Worm (Caenorhabditis elegans) whole organism, late embryonic: ENCODE results near the gene klp-18.

Experiments
- ama-1 ChIP-seq: fragments of 150-350 bp; optimal IDR thresholded peaks from 2 replicates; lab custom pipeline; 2014
- ceh-2 ChIP-seq: sonication (generic microtip); optimal IDR thresholded peaks from 2 replicates; lab custom pipeline; 2016; ENCODE audit warnings: missing genotype, missing genetic modification characterization, missing compliant biosample characterization
- ceh-22 ChIP-seq: sonication (generic microtip); optimal IDR thresholded peaks from 2 replicates; lab custom pipeline; 2017; ENCODE audit warnings: missing biosample characterization, missing genetic modification characterization
- dmd-4 ChIP-seq: sonication (generic microtip); optimal IDR thresholded peaks from 2 replicates; lab custom pipeline; 2016; ENCODE audit warnings: borderline replicate concordance, missing genetic modification characterization, missing compliant biosample characterization
- lin-11 ChIP-seq: fragments of 200-800 bp; sonication (Bioruptor generic); optimal IDR thresholded peaks from 2 replicates; lab custom pipeline; 2018; ENCODE audit warnings: mild to moderate bottlenecking, missing genetic modification characterization, missing compliant biosample characterization
- nhr-11 ChIP-seq: fragments of 150-350 bp; optimal IDR thresholded peaks from 2 replicates; lab custom pipeline; 2014; ENCODE audit warnings: missing biosample characterization, missing genetic modification characterization
- npax-4 ChIP-seq: sonication (generic microtip); optimal IDR thresholded peaks from 2 replicates; lab custom pipeline; 2016; ENCODE audit warnings: missing genetic modification characterization, missing compliant biosample characterization
- pha-4 ChIP-seq: fragments of 150-350 bp; optimal IDR thresholded peaks from 2 replicates; lab custom pipeline; 2018; ENCODE audit warnings: missing biosample characterization, missing genetic modification reagents, missing genetic modification characterization
- pqm-1 ChIP-seq: sonication (generic microtip); optimal IDR thresholded peaks from 2 replicates; lab custom pipeline; 2016; ENCODE audit warnings: missing genetic modification characterization, missing compliant biosample characterization
- rnt-1 ChIP-seq: sonication (generic microtip); optimal IDR thresholded peaks from 2 replicates; lab custom pipeline; 2016; ENCODE audit warnings: missing genetic modification characterization, missing compliant biosample characterization
- sox-2 ChIP-seq: fragments of 200-800 bp; sonication (Bioruptor generic); IDR thresholded peaks from 2 replicates; pipeline ENCODE4 v1.3.6; 2022; ENCODE audit warnings: missing genetic modification reagents, missing genetic modification characterization, missing compliant biosample characterization

- TF ChIP-seq lin-11 (tag; lab: Kevin White, UChicago) (no peak), npax-4 (no peak), ceh-2 (tag; lab: Kevin White, UChicago) (no peak), dmd-4 (no peak), sox-2 (GFP tag; lab: Robert Waterston, UW) (no peak), nhr-11 (no peak), rnt-1 (tag; lab: Kevin White, UChicago) (no peak), pqm-1 (no peak), pha-4 (tag; lab: Kevin White, UChicago) (no peak), ceh-22 (tag; lab: Kevin White, UChicago) (no peak), ama-1 (no peak)
Observed at ce11 chrIV:6997918-6998317, 42.1 kb upstream of the klp-18 start.
